Fruit fly (Drosophila melanogaster) whole organism, prepupa: ENCODE data around the gene CG32270.
A peak's percentile ranks its signal among the peaks of the same experiment; 100 is the strongest.

Experiments
- Blimp-1 ChIP-seq: fragments of 200-800 bp; sonication (Bioruptor generic); optimal IDR thresholded peaks from 3 replicates; lab custom pipeline; 2017; ENCODE audit warnings: missing biosample characterization, missing genetic modification characterization, mild to moderate bottlenecking, moderate library complexity, missing genetic modification reagents
- CG10631 ChIP-seq: fragments of 200-800 bp; sonication (Bioruptor generic); optimal IDR thresholded peaks from 2 replicates; lab custom pipeline; 2016; ENCODE audit warnings: missing biosample characterization, missing genetic modification characterization
- CG10669 ChIP-seq: fragments of 200-800 bp; sonication (Bioruptor generic); optimal IDR thresholded peaks from 3 replicates; lab custom pipeline; 2018; ENCODE audit warnings: missing biosample characterization, mild to moderate bottlenecking, missing genetic modification characterization, moderate library complexity
- CG11902 ChIP-seq: fragments of 200-800 bp; sonication (Bioruptor generic); optimal IDR thresholded peaks from 3 replicates; lab custom pipeline; 2016; ENCODE audit warnings: missing biosample characterization, missing genetic modification characterization
- CG15336 ChIP-seq: fragments of 200-800 bp; sonication (Bioruptor generic); IDR thresholded peaks from 2 replicates; pipeline ENCODE4 v1.3.6; 2022; ENCODE audit warnings: missing biosample characterization, missing genetic modification characterization
- CG1621 ChIP-seq: fragments of 200-800 bp; sonication (Bioruptor generic); optimal IDR thresholded peaks from 3 replicates; lab custom pipeline; 2018; ENCODE audit warnings: missing biosample characterization, mild to moderate bottlenecking, missing genetic modification characterization
- CG16779 ChIP-seq: fragments of 200-800 bp; sonication (Bioruptor generic); optimal IDR thresholded peaks from 3 replicates; lab custom pipeline; 2017; ENCODE audit warnings: missing biosample characterization, mild to moderate bottlenecking, missing genetic modification characterization
- CG3032 ChIP-seq: fragments of 200-800 bp; optimal IDR thresholded peaks from 2 replicates; lab custom pipeline; 2019; ENCODE audit warnings: missing biosample characterization, mild to moderate bottlenecking, missing genetic modification characterization, moderate library complexity
- CG31627 ChIP-seq: fragments of 200-800 bp; sonication (Bioruptor generic); optimal IDR thresholded peaks from 3 replicates; lab custom pipeline; 2016; ENCODE audit warnings: missing biosample characterization, missing genetic modification characterization
- CG32006 ChIP-seq: fragments of 200-800 bp; sonication (Bioruptor generic); optimal IDR thresholded peaks from 3 replicates; lab custom pipeline; 2017; ENCODE audit warnings: missing biosample characterization, mild to moderate bottlenecking, missing genetic modification characterization
- CG34406 ChIP-seq: fragments of 200-800 bp; sonication (Bioruptor generic); optimal IDR thresholded peaks from 3 replicates; lab custom pipeline; 2016; ENCODE audit warnings: missing biosample characterization, missing genetic modification characterization
- CG3919 ChIP-seq: fragments of 200-800 bp; sonication (Bioruptor generic); optimal IDR thresholded peaks from 3 replicates; lab custom pipeline; 2016; ENCODE audit warnings: missing biosample characterization, missing genetic modification characterization
- CG4318 ChIP-seq: fragments of 200-800 bp; sonication (Bioruptor generic); optimal IDR thresholded peaks from 3 replicates; lab custom pipeline; 2017; ENCODE audit warnings: missing biosample characterization, mild to moderate bottlenecking, missing genetic modification characterization
- CG6163 ChIP-seq: fragments of 200-800 bp; sonication (Bioruptor generic); IDR thresholded peaks from 3 replicates; pipeline ENCODE4 v1.3.6; 2022; ENCODE audit warnings: missing biosample characterization, missing genetic modification characterization
- CG6808 ChIP-seq: fragments of 200-800 bp; sonication (Bioruptor generic); optimal IDR thresholded peaks from 3 replicates; lab custom pipeline; 2017; ENCODE audit warnings: missing biosample characterization, missing genetic modification characterization, mild to moderate bottlenecking, moderate library complexity, missing genetic modification reagents
- CG6854 ChIP-seq: fragments of 200-800 bp; sonication (Bioruptor generic); optimal IDR thresholded peaks from 2 replicates; lab custom pipeline; 2017; ENCODE audit warnings: missing biosample characterization, mild to moderate bottlenecking, missing genetic modification characterization
- CG7368 ChIP-seq: fragments of 200-800 bp; sonication (Bioruptor generic); optimal IDR thresholded peaks from 3 replicates; lab custom pipeline; 2016; ENCODE audit warnings: missing biosample characterization, missing genetic modification characterization
- CG8632 ChIP-seq: fragments of 200-800 bp; sonication (Bioruptor generic); optimal IDR thresholded peaks from 3 replicates; lab custom pipeline; 2016; ENCODE audit warnings: missing biosample characterization, missing genetic modification characterization
- CG9139 ChIP-seq: fragments of 200-800 bp; sonication (Bioruptor generic); optimal IDR thresholded peaks from 3 replicates; lab custom pipeline; 2017; ENCODE audit warnings: missing biosample characterization, mild to moderate bottlenecking, missing genetic modification characterization
- Eip75B ChIP-seq: fragments of 200-800 bp; sonication (Bioruptor generic); optimal IDR thresholded peaks from 3 replicates; lab custom pipeline; 2016; ENCODE audit warnings: missing biosample characterization, missing genetic modification characterization
- Eip93F ChIP-seq: fragments of 200-800 bp; sonication (Bioruptor generic); optimal IDR thresholded peaks from 2 replicates; lab custom pipeline; 2016; ENCODE audit warnings: missing biosample characterization, mild to moderate bottlenecking, missing genetic modification characterization
- Ets21C ChIP-seq: fragments of 200-800 bp; sonication (Bioruptor generic); optimal IDR thresholded peaks from 3 replicates; lab custom pipeline; 2016; ENCODE audit warnings: missing biosample characterization, missing genetic modification characterization
- Ets96B ChIP-seq: fragments of 200-800 bp; optimal IDR thresholded peaks from 2 replicates; lab custom pipeline; 2019; ENCODE audit warnings: missing biosample characterization, mild to moderate bottlenecking, missing genetic modification characterization, moderate library complexity
- Hr38 ChIP-seq: sonication (Bioruptor generic); optimal IDR thresholded peaks from 2 replicates; lab custom pipeline; 2016; ENCODE audit warnings: missing biosample characterization, missing genetic modification characterization
- Hr4 ChIP-seq: fragments of 200-800 bp; sonication (Bioruptor generic); optimal IDR thresholded peaks from 3 replicates; lab custom pipeline; 2016; ENCODE audit warnings: missing biosample characterization, missing genetic modification characterization
- Lpt ChIP-seq: fragments of 200-800 bp; sonication (Bioruptor generic); optimal IDR thresholded peaks from 3 replicates; lab custom pipeline; 2016; ENCODE audit warnings: missing biosample characterization, missing genetic modification characterization
- Met ChIP-seq: fragments of 200-800 bp; sonication (Bioruptor generic); optimal IDR thresholded peaks from 3 replicates; lab custom pipeline; 2016; ENCODE audit warnings: missing biosample characterization, missing genetic modification characterization
- Smox ChIP-seq: fragments of 200-800 bp; sonication (Bioruptor generic); optimal IDR thresholded peaks from 3 replicates; lab custom pipeline; 2016; ENCODE audit warnings: missing biosample characterization, missing genetic modification characterization
- Sox102F ChIP-seq: fragments of 200-800 bp; sonication (Bioruptor generic); optimal IDR thresholded peaks from 2 replicates; lab custom pipeline; 2016; ENCODE audit warnings: missing biosample characterization, mild to moderate bottlenecking, missing genetic modification characterization
- Sox14 ChIP-seq: fragments of 200-800 bp; sonication (Bioruptor generic); optimal IDR thresholded peaks from 3 replicates; lab custom pipeline; 2016; ENCODE audit warnings: missing biosample characterization, missing genetic modification characterization
- Sox15 ChIP-seq: fragments of 200-800 bp; sonication (Bioruptor generic); optimal IDR thresholded peaks from 3 replicates; lab custom pipeline; 2016; ENCODE audit warnings: missing biosample characterization, missing genetic modification characterization
- achi ChIP-seq: fragments of 200-800 bp; sonication (Bioruptor generic); optimal IDR thresholded peaks from 3 replicates; lab custom pipeline; 2016; ENCODE audit warnings: missing biosample characterization, missing genetic modification characterization
- dac ChIP-seq: fragments of 200-800 bp; sonication (Bioruptor generic); optimal IDR thresholded peaks from 2 replicates; lab custom pipeline; 2017; ENCODE audit warnings: missing biosample characterization, mild to moderate bottlenecking, missing genetic modification characterization
- dsx ChIP-seq: fragments of 200-800 bp; optimal IDR thresholded peaks from 3 replicates; lab custom pipeline; 2019; ENCODE audit warnings: missing biosample characterization, mild to moderate bottlenecking, missing genetic modification characterization, moderate library complexity; ENCODE audit not compliant: poor library complexity, severe bottlenecking
- eg ChIP-seq: fragments of 200-800 bp; sonication (Bioruptor generic); IDR thresholded peaks from 3 replicates; pipeline ENCODE4 v1.3.6; 2022; ENCODE audit warnings: missing biosample characterization, missing genetic modification characterization
- esn ChIP-seq: fragments of 200-800 bp; sonication (Bioruptor generic); optimal IDR thresholded peaks from 2 replicates; lab custom pipeline; 2016; ENCODE audit warnings: missing biosample characterization, mild to moderate bottlenecking, missing genetic modification characterization, moderate library complexity
- fd59A ChIP-seq: fragments of 200-800 bp; sonication (Bioruptor generic); optimal IDR thresholded peaks from 2 replicates; lab custom pipeline; 2017; ENCODE audit warnings: missing biosample characterization, mild to moderate bottlenecking, missing genetic modification characterization, missing genetic modification reagents
- fd85E ChIP-seq: fragments of 200-800 bp; sonication (Bioruptor generic); optimal IDR thresholded peaks from 3 replicates; lab custom pipeline; 2016; ENCODE audit warnings: missing biosample characterization, missing genetic modification characterization
- fkh ChIP-seq: fragments of 200-800 bp; sonication (Bioruptor generic); optimal IDR thresholded peaks from 3 replicates; lab custom pipeline; 2017; ENCODE audit warnings: missing biosample characterization, mild to moderate bottlenecking, missing genetic modification characterization, moderate library complexity
- net ChIP-seq: fragments of 200-800 bp; sonication (Bioruptor generic); optimal IDR thresholded peaks from 3 replicates; lab custom pipeline; 2016; ENCODE audit warnings: missing biosample characterization, missing genetic modification characterization
- pdm3 ChIP-seq: fragments of 200-800 bp; sonication (Bioruptor generic); optimal IDR thresholded peaks from 3 replicates; lab custom pipeline; 2016; ENCODE audit warnings: missing biosample characterization, missing genetic modification characterization
- spab ChIP-seq: fragments of 200-800 bp; sonication (Bioruptor generic); optimal IDR thresholded peaks from 2 replicates; lab custom pipeline; 2017; ENCODE audit warnings: missing biosample characterization, mild to moderate bottlenecking, missing genetic modification characterization, missing genetic modification reagents
- ss ChIP-seq, 2 experiments: fragments of 200-800 bp; sonication (Bioruptor generic); optimal IDR thresholded peaks; 2 replicates in 1 of 2; 3 replicates in 1 of 2; lab custom pipeline; 2017 to 2018; ENCODE audit warnings: mild to moderate bottlenecking in 2 of 2, missing biosample characterization in 2 of 2, missing genetic modification characterization in 2 of 2, moderate library complexity in 1 of 2
- svp ChIP-seq: fragments of 200-800 bp; sonication (Bioruptor generic); peaks from one replicate; lab custom pipeline; 2016; ENCODE audit warnings: missing biosample characterization, missing genetic modification characterization
- vri ChIP-seq: fragments of 200-800 bp; sonication (Bioruptor generic); optimal IDR thresholded peaks from 3 replicates; lab custom pipeline; 2016; ENCODE audit warnings: missing biosample characterization, mild to moderate bottlenecking, missing genetic modification characterization

Gene CG32270

DNA sequence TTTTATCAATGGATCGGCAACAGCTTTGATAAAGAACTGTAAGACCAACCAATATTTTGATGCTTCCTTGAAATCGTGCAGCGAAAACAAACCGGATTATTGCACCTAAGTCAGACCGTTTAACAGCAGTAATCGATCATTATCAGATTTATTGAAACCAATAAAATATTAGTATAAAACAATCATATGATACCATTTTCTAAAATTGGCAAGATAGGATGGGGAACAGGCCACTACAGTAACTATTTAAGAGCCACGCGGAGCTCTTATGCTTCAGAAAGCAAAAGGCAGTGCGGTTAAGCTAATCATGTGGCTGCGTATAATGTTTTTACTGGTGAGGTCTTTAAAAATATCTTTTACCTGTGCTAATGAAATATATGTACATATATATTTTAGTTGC lies 22.4 kb downstream of the CG32270 start, which contains the start of gene CG32284:
TSS of gene CG32284 (plus strand) at position 301 of the 400 bp plus-strand sequence.
- TF ChIP-seq achi (GFP tag; lab: Kevin White, UChicago) (no peak), CG32006 (GFP tag; lab: Kevin White, UChicago) (no peak), CG3032 (tag; lab: Kevin White, UChicago) (no peak), CG8632 (GFP tag; lab: Kevin White, UChicago) (no peak), Eip75B (no peak), Sox14 (no peak), ss (GFP tag; optimal IDR thresholded peaks at IDR 0.05; lab: Kevin White, UChicago) (no peak), CG3919 (GFP tag; lab: Kevin White, UChicago) (no peak), CG6854 (GFP tag; lab: Kevin White, UChicago) (no peak), CG4318 (GFP tag; lab: Kevin White, UChicago) (no peak), CG31627 (GFP tag; lab: Kevin White, UChicago) (no peak), CG10669 (no peak)

dm6 chr3L:3184104-3184503 lies 24.7 kb downstream of the CG32270 start, which contains the start of gene CG42494:
Gene CG42494, plus strand, starts transcription at chr3L:3184404.
- TF ChIP-seq CG4318 (GFP tag; lab: Kevin White, UChicago) (no peak), CG34406 (no peak), svp (no peak), ss (GFP tag; optimal IDR thresholded peaks at IDR 0.05; lab: Kevin White, UChicago) (no peak), Sox15 (no peak), eg (GFP tag; lab: Robert Waterston, UW) (no peak), CG3032 (tag; lab: Kevin White, UChicago) (no peak), Ets21C (GFP tag; lab: Kevin White, UChicago) (no peak), dac (no peak), fd85E (GFP tag; lab: Kevin White, UChicago) (no peak), net (GFP tag; lab: Kevin White, UChicago) (no peak), Eip75B (no peak), Blimp-1 (GFP tag; lab: Kevin White, UChicago) (no peak), CG15336 (GFP tag; lab: Robert Waterston, UW) (no peak), Smox (no peak), CG9139 (GFP tag; lab: Kevin White, UChicago) (no peak), CG32006 (GFP tag; lab: Kevin White, UChicago) (no peak)

- TF ChIP-seq Eip75B, result peak; percentile 96
- peak; percentile 88 for TF ChIP-seq CG7368 (GFP tag; lab: Kevin White, UChicago)
- peak; percentile 95 for TF ChIP-seq eg (GFP tag; lab: Robert Waterston, UW)
- peak; percentile 75 for TF ChIP-seq Hr4 (GFP tag; lab: Kevin White, UChicago)
- TF ChIP-seq Sox15, result peak; percentile 77
- TF ChIP-seq CG11902 (GFP tag; lab: Kevin White, UChicago), result peak; percentile 83
- TF ChIP-seq net (GFP tag; lab: Kevin White, UChicago), result peak; percentile 87
- TF ChIP-seq Blimp-1 (GFP tag; lab: Kevin White, UChicago), result peak; percentile 76
- no peak for TF ChIP-seq fkh (GFP tag; lab: Kevin White, UChicago)
- TF ChIP-seq dsx (GFP tag; lab: Kevin White, UChicago), result peak; percentile 94
- peak; percentile 94 for TF ChIP-seq esn (GFP tag; lab: Kevin White, UChicago)
- TF ChIP-seq fd59A (GFP tag; lab: Kevin White, UChicago), result peak; percentile 85
- TF ChIP-seq CG4318 (GFP tag; lab: Kevin White, UChicago), result no peak
- TF ChIP-seq CG31627 (GFP tag; lab: Kevin White, UChicago), result peak; percentile 91
- peak; percentile 85 for TF ChIP-seq CG32006 (GFP tag; lab: Kevin White, UChicago)
- TF ChIP-seq CG6808 (GFP tag; lab: Kevin White, UChicago), result peak; percentile 91
- TF ChIP-seq CG10631, result no peak
- peak; percentile 91 for TF ChIP-seq CG3032 (tag; lab: Kevin White, UChicago)
- TF ChIP-seq CG15336 (GFP tag; lab: Robert Waterston, UW), result peak; percentile 88
- no peak for TF ChIP-seq achi (GFP tag; lab: Kevin White, UChicago)
- peak; percentile 82 for TF ChIP-seq CG16779
- TF ChIP-seq Ets96B (tag; lab: Kevin White, UChicago), result peak; percentile 95
- peak; percentile 88 for TF ChIP-seq Ets21C (GFP tag; lab: Kevin White, UChicago)
- TF ChIP-seq Sox102F (GFP tag; lab: Kevin White, UChicago), result no peak
- no peak for TF ChIP-seq vri (GFP tag; lab: Kevin White, UChicago)
- peak; percentile 96 for TF ChIP-seq CG6163 (GFP tag; lab: Robert Waterston, UW)
- TF ChIP-seq CG8632 (GFP tag; lab: Kevin White, UChicago), result peak; percentile 90
- no peak for TF ChIP-seq Hr38
- TF ChIP-seq Eip93F (GFP tag; lab: Kevin White, UChicago), result peak; percentile 86
- peak; percentile 94 for TF ChIP-seq CG3919 (GFP tag; lab: Kevin White, UChicago)
- TF ChIP-seq CG1621 (tag; lab: Kevin White, UChicago), result peak; percentile 92
- peak; percentile 76 for TF ChIP-seq Lpt (GFP tag; lab: Kevin White, UChicago)
- TF ChIP-seq pdm3 (GFP tag; lab: Kevin White, UChicago), result peak; percentile 90
- peak; percentile 93 for TF ChIP-seq Met
- TF ChIP-seq spab, result peak; percentile 92
Measured at dm6 chr3L:3179474-3179873, 29.3 kb downstream of the CG32270 start.
